Fruit fly (Drosophila melanogaster): ENCODE data around the gene M1BP.

M1BP gene

DNA sequence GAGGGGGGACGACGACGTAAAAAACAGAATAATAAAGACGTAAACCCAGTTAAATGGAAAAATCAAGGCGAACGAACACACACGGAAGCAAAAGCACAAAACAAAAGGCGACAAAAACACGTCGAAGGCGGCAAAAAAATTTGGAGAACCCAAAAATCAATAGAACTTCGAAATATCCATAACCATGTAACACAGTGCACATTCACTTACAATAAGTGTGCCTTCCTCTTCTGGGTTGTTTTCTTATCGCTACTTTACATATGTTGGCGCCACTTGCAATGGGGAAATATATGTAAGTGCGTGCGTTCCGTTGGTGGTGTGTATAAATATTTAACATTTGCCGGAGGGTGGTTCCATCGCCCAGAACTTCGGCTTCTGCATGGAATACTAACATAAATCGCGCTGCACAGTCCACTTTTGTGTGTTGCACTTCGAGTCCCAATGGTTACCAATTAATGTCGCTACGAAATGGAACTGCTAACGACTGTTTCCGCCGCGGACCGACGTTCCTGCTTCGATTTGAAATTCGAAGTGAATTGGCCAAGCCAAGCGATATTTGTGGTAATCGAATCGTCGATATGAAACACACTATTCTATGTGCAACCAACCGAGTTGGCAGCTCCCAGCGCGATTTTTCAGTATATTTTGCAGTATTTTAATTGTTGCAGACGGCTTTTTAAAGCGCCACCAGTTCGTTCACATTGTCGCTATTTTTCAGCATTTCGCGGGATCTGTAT is 15.8 kb upstream of the M1BP start, which contains the start of the genes CG9801 and Nasp (continued):
- TF ChIP-seq lov (optimal IDR thresholded peaks at IDR 0.05) (no peak), lov (GFP tag; IDR thresholded peaks at IDR 0.05) (no peak), CG1024 (GFP tag; IDR thresholded peaks at IDR 0.05) (no peak), CG6254 (GFP tag; optimal IDR thresholded peaks at IDR 0.05) (peak; percentile 21), ranshi (GFP tag; IDR thresholded peaks at IDR 0.05) (no peak), pros (GFP tag; optimal IDR thresholded peaks at IDR 0.05) (peak; percentile 2), CG3726 (GFP tag; IDR thresholded peaks at IDR 0.05) (0 out of 3 replicates have a peak, but pooled peaks have one; percentile 9), E2f1 (GFP tag; IDR thresholded peaks at IDR 0.05) (peak; percentile 42; the same call in 1 of the 2 replicates), bowl (GFP tag; IDR thresholded peaks at IDR 0.05) (no peak), Opbp (GFP tag; IDR thresholded peaks at IDR 0.05; ENCODE audit: partially characterized antibody) (peak; percentile 77), pb (GFP tag; optimal IDR thresholded peaks at IDR 0.05) (peak; percentile 39), CG8478 (optimal IDR thresholded peaks at IDR 0.05) (no peak), CG32532 (GFP tag; IDR thresholded peaks at IDR 0.05) (0 out of 2 replicates have a peak, but pooled peaks have one; percentile 9), chif (GFP tag; optimal IDR thresholded peaks at IDR 0.05) (peak in 1 of 2 experiments; percentile 41), rib (GFP tag; IDR thresholded peaks at IDR 0.05) (peak; percentile 72; the same call in 1 of the 2 replicates), Optix (GFP tag; IDR thresholded peaks at IDR 0.05) (no peak), CG34376 (GFP tag; optimal IDR thresholded peaks at IDR 0.05) (no peak), luna (GFP tag; optimal IDR thresholded peaks at IDR 0.05) (no peak), CG15269 (tag; optimal IDR thresholded peaks at IDR 0.05) (peak; percentile 25), sr (GFP tag; IDR thresholded peaks at IDR 0.05) (0 out of 3 replicates have a peak, but pooled peaks have one; percentile 8), cas (GFP tag; IDR thresholded peaks at IDR 0.05) (no peak), dimm (GFP tag; IDR thresholded peaks at IDR 0.05) (no peak), CG30431 (GFP tag; optimal IDR thresholded peaks at IDR 0.05) (no peak), CG32767 (GFP tag; IDR thresholded peaks at IDR 0.05) (no peak), Asciz (GFP tag; optimal IDR thresholded peaks at IDR 0.05) (no peak), sisA (GFP tag; IDR thresholded peaks at IDR 0.05) (peak; percentile 19; the same call in 1 of the 2 replicates), Hmr (GFP tag; optimal IDR thresholded peaks at IDR 0.05) (peak; percentile 68), CG3065 (GFP tag; optimal IDR thresholded peaks at IDR 0.05) (no peak), chinmo (GFP tag; IDR thresholded peaks at IDR 0.05; ENCODE audit: partially characterized antibody) (peak; percentile 82; the same call in 2 of the 4 replicates), CG10431 (GFP tag; optimal IDR thresholded peaks at IDR 0.05) (no peak), Hmx (GFP tag; optimal IDR thresholded peaks at IDR 0.05) (no peak), danr (GFP tag; IDR thresholded peaks at IDR 0.05) (no peak), phol (tag; optimal IDR thresholded peaks at IDR 0.05) (peak; percentile 42), CG9609 (GFP tag; optimal IDR thresholded peaks at IDR 0.05) (no peak), Eip74EF (GFP tag; optimal IDR thresholded peaks at IDR 0.05) (peak in 1 of 2 experiments; percentile 73), nerfin-2 (GFP tag; IDR thresholded peaks at IDR 0.05; ENCODE audit: partially characterized antibody) (peak; percentile 73), ap (GFP tag; IDR thresholded peaks at IDR 0.05) (no peak), dm (GFP tag; optimal IDR thresholded peaks at IDR 0.05) (peak; percentile 35), CG15514 (GFP tag; optimal IDR thresholded peaks at IDR 0.05) (peak; percentile 81), CG4820 (GFP tag; optimal IDR thresholded peaks at IDR 0.05) (no peak), row (GFP tag; IDR thresholded peaks at IDR 0.05) (peak; percentile 51), pfk (GFP tag; optimal IDR thresholded peaks at IDR 0.05) (no peak), fd64A (GFP tag; optimal IDR thresholded peaks at IDR 0.05) (no peak), br (optimal IDR thresholded peaks at IDR 0.05) (no peak), CG11398 (GFP tag; optimal IDR thresholded peaks at IDR 0.05) (peak; percentile 20), CG17912 (GFP tag; optimal IDR thresholded peaks at IDR 0.05) (peak; percentile 35), knrl (GFP tag; IDR thresholded peaks at IDR 0.05; ENCODE audit: partially characterized antibody) (peak; percentile 79), slbo (GFP tag; IDR thresholded peaks at IDR 0.05) (peak; percentile 31; the same call in 1 of the 2 replicates), sim (GFP tag; IDR thresholded peaks at IDR 0.05) (no peak), HmgD (GFP tag; optimal IDR thresholded peaks at IDR 0.05) (peak; percentile 52)

All from whole organism, embryonic.